Worm (Caenorhabditis elegans): ENCODE results near the gene C07A9.12.

DNA sequence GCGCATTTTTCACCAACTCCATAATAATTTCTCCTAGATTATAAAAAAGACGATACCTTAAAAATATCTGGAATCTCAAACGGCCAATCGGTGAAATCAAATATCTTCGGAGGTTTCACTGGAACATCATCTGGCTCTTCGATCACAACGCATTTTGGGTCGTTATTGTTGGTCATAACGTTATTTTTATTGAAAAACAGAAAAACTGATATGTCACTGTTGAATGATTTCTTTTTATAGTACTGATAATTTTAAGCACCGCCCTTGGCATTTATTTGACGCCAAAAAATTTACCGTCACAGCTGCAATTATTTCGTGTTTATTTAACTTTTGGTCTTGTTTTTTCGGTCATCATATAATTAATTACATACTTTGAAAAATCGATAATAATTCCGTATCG is 37.3 kb downstream of the C07A9.12 start, which contains the start of gene best-5:
- no peak for TF ChIP-seq unc-62 (GFP tag; optimal IDR thresholded peaks at IDR 0.05)
- TF ChIP-seq aly-2 (tag; optimal IDR thresholded peaks at IDR 0.05), result no peak
- no peak for TF ChIP-seq F16B12.6 (tag; optimal IDR thresholded peaks at IDR 0.05)
- TF ChIP-seq lin-15B (tag; optimal IDR thresholded peaks at IDR 0.05), result no peak
- TF ChIP-seq nhr-76 (tag; optimal IDR thresholded peaks at IDR 0.05), result no peak
- TF ChIP-seq ztf-11 (tag; optimal IDR thresholded peaks at IDR 0.05), result no peak
- TF ChIP-seq ces-1 (GFP tag; optimal IDR thresholded peaks at IDR 0.05), result no peak
- no peak for TF ChIP-seq snpc-4 (tag; optimal IDR thresholded peaks at IDR 0.05)
